Worm (Caenorhabditis elegans) whole organism, L1 larva: ENCODE measurements around the gene srz-18.

ENCODE experiments used
- C34B4.2 ChIP-seq: sonication (generic microtip); optimal IDR thresholded peaks from 2 replicates; lab custom pipeline; 2017; ENCODE audit warnings: mild to moderate bottlenecking, missing genetic modification characterization, missing compliant biosample characterization
- F16B12.6 ChIP-seq: fragments of 150-350 bp; optimal IDR thresholded peaks from 2 replicates; lab custom pipeline; 2014; ENCODE audit warnings: missing biosample characterization, missing genetic modification characterization
- aha-1 ChIP-seq: fragments of 150-350 bp; optimal IDR thresholded peaks from 2 replicates; lab custom pipeline; 2014; ENCODE audit warnings: missing biosample characterization, missing genetic modification characterization
- ceh-88 ChIP-seq: fragments of 200-800 bp; sonication (Bioruptor generic); IDR thresholded peaks from 2 replicates; pipeline ENCODE4 v1.3.6; 2022; ENCODE audit warnings: missing genetic modification characterization, missing compliant biosample characterization
- dpl-1 ChIP-seq, 3 experiments: fragments of 150-350 bp in 2 of 3; sonication (generic microtip) in 1 of 3; optimal IDR thresholded peaks; 2 replicates each; lab custom pipeline; 2014 to 2017; ENCODE audit warnings: missing biosample characterization in 3 of 3, missing genetic modification characterization in 3 of 3, missing genetic modification reagents in 3 of 3
- efl-1 ChIP-seq, 4 experiments: fragments of 150-350 bp; optimal IDR thresholded peaks in 3 of 4; peaks in 1 of 4; 1 replicate in 1 of 4; 2 replicates in 3 of 4; lab custom pipeline; 2014; ENCODE audit warnings: missing biosample characterization in 2 of 4, missing genetic modification characterization in 2 of 4, missing genetic modification reagents in 2 of 4
- egl-13 ChIP-seq: sonication (generic microtip); optimal IDR thresholded peaks from 2 replicates; lab custom pipeline; 2016; ENCODE audit warnings: missing genotype, missing genetic modification reagents, missing genetic modification characterization, missing compliant biosample characterization
- egl-27 ChIP-seq, 2 experiments: fragments of 150-350 bp in 1 of 2; sonication (generic microtip); optimal IDR thresholded peaks; 3 replicates each; lab custom pipeline; 2017 to 2018; ENCODE audit warnings: missing biosample characterization in 2 of 2, missing genetic modification characterization in 2 of 2, missing genetic modification reagents in 2 of 2
- elt-3 ChIP-seq, 6 experiments: fragments of 150-350 bp in 1 of 6; sonication (generic microtip); optimal IDR thresholded peaks; 2 replicates each; lab custom pipeline; 2017 to 2018; ENCODE audit warnings: missing biosample characterization in 6 of 6, missing genetic modification characterization in 6 of 6, inconsistent platforms in 1 of 6
- fkh-10 ChIP-seq: sonication (generic microtip); optimal IDR thresholded peaks from 2 replicates; lab custom pipeline; 2017; ENCODE audit warnings: missing biosample characterization, missing genetic modification reagents, missing genetic modification characterization
- fos-1 ChIP-seq: fragments of 150-350 bp; optimal IDR thresholded peaks from 2 replicates; lab custom pipeline; 2014; ENCODE audit warnings: missing biosample characterization, missing genetic modification characterization
- hlh-17 ChIP-seq: fragments of 200-800 bp; sonication (Bioruptor generic); optimal IDR thresholded peaks from 2 replicates; lab custom pipeline; 2018; ENCODE audit warnings: missing genetic modification characterization, mild to moderate bottlenecking, missing compliant biosample characterization, moderate library complexity, borderline replicate concordance
- hpl-2 ChIP-seq: fragments of 150-350 bp; optimal IDR thresholded peaks from 2 replicates; lab custom pipeline; 2014; ENCODE audit warnings: missing biosample characterization, missing genetic modification reagents, missing genetic modification characterization
- irx-1 ChIP-seq: sonication (generic microtip); optimal IDR thresholded peaks from 2 replicates; lab custom pipeline; 2016; ENCODE audit warnings: missing genetic modification characterization, missing compliant biosample characterization
- jun-1 ChIP-seq: fragments of 150-350 bp; optimal IDR thresholded peaks from 2 replicates; lab custom pipeline; 2014; ENCODE audit warnings: missing biosample characterization, missing genetic modification reagents, missing genetic modification characterization
- lin-13 ChIP-seq: fragments of 150-350 bp; optimal IDR thresholded peaks from 2 replicates; lab custom pipeline; 2014; ENCODE audit warnings: missing biosample characterization, missing genetic modification reagents, missing genetic modification characterization
- lin-14 ChIP-seq: fragments of 200-800 bp; sonication (Bioruptor generic); optimal IDR thresholded peaks from 2 replicates; lab custom pipeline; 2018; ENCODE audit warnings: mild to moderate bottlenecking, missing genetic modification characterization, moderate library complexity, missing compliant biosample characterization
- mab-9 ChIP-seq: fragments of 200-800 bp; sonication (Bioruptor generic); IDR thresholded peaks from 2 replicates; pipeline ENCODE4 v1.3.6; 2022; ENCODE audit warnings: missing genetic modification reagents, missing genetic modification characterization, missing compliant biosample characterization
- nhr-12 ChIP-seq: sonication (generic microtip); optimal IDR thresholded peaks from 2 replicates; lab custom pipeline; 2017; ENCODE audit warnings: missing biosample characterization, missing genetic modification characterization
- nhr-20 ChIP-seq: sonication (generic microtip); optimal IDR thresholded peaks from 2 replicates; lab custom pipeline; 2016; ENCODE audit warnings: mild to moderate bottlenecking, missing genetic modification characterization, missing compliant biosample characterization
- nhr-237 ChIP-seq: fragments of 150-350 bp; optimal IDR thresholded peaks from 2 replicates; lab custom pipeline; 2014; ENCODE audit warnings: missing biosample characterization, missing genetic modification characterization
- nhr-47 ChIP-seq: sonication (generic microtip); optimal IDR thresholded peaks from 2 replicates; lab custom pipeline; 2016; ENCODE audit warnings: mild to moderate bottlenecking, missing genetic modification characterization, moderate library complexity, missing compliant biosample characterization
- nhr-77 ChIP-seq: fragments of 150-350 bp; optimal IDR thresholded peaks from 2 replicates; lab custom pipeline; 2014; ENCODE audit warnings: missing biosample characterization, missing genetic modification characterization
- nhr-84 ChIP-seq: sonication (generic microtip); optimal IDR thresholded peaks from 2 replicates; lab custom pipeline; 2017; ENCODE audit warnings: missing biosample characterization, missing genetic modification characterization
- nhr-85 ChIP-seq: sonication (generic microtip); peaks from one replicate; lab custom pipeline; 2016; ENCODE audit warnings: missing genetic modification characterization, inconsistent platforms, missing compliant biosample characterization
- pag-3 ChIP-seq: sonication (generic microtip); optimal IDR thresholded peaks from 2 replicates; lab custom pipeline; 2017; ENCODE audit warnings: missing genetic modification characterization, mild to moderate bottlenecking, missing compliant biosample characterization, antibody characterized with exemption, borderline replicate concordance; ENCODE audit not compliant: insufficient read depth
- pqm-1 ChIP-seq: sonication (generic microtip); optimal IDR thresholded peaks from 3 replicates; lab custom pipeline; 2017; ENCODE audit warnings: missing biosample characterization, missing genetic modification characterization
- rnt-1 ChIP-seq: sonication (generic microtip); optimal IDR thresholded peaks from 2 replicates; lab custom pipeline; 2016; ENCODE audit warnings: mild to moderate bottlenecking, missing genetic modification characterization, moderate library complexity, missing compliant biosample characterization
- snpc-4 ChIP-seq: fragments of 150-350 bp; optimal IDR thresholded peaks from 2 replicates; lab custom pipeline; 2014; ENCODE audit warnings: missing biosample characterization, missing genetic modification characterization
- sptf-1 ChIP-seq: fragments of 150-350 bp; optimal IDR thresholded peaks from 2 replicates; lab custom pipeline; 2014; ENCODE audit warnings: missing biosample characterization, missing genetic modification characterization
- swsn-7 ChIP-seq: sonication (generic microtip); optimal IDR thresholded peaks from 2 replicates; lab custom pipeline; 2016; ENCODE audit warnings: missing genetic modification characterization, missing compliant biosample characterization
- unc-130 ChIP-seq: fragments of 150-350 bp; optimal IDR thresholded peaks from 2 replicates; lab custom pipeline; 2017; ENCODE audit warnings: missing biosample characterization, missing genetic modification characterization, inconsistent platforms
- unc-30 ChIP-seq: sonication (generic microtip); optimal IDR thresholded peaks from 2 replicates; lab custom pipeline; 2017; ENCODE audit warnings: missing biosample characterization, missing genetic modification characterization
- unc-86 ChIP-seq: sonication (generic microtip); optimal IDR thresholded peaks from 2 replicates; lab custom pipeline; 2016; ENCODE audit warnings: missing genetic modification characterization, missing compliant biosample characterization
- unc-98 ChIP-seq: fragments of 200-800 bp; sonication (Bioruptor generic); IDR thresholded peaks from 2 replicates; pipeline ENCODE4 v1.3.6; 2022; ENCODE audit warnings: missing genetic modification characterization, missing compliant biosample characterization
- zip-4 ChIP-seq: fragments of 200-800 bp; sonication (Bioruptor generic); optimal IDR thresholded peaks from 2 replicates; lab custom pipeline; 2018; ENCODE audit warnings: mild to moderate bottlenecking, missing genetic modification characterization, moderate library complexity, missing compliant biosample characterization
- ztf-11 ChIP-seq, 2 experiments: sonication (generic microtip); optimal IDR thresholded peaks; 2 replicates each; lab custom pipeline; 2016 to 2017; ENCODE audit warnings: missing genetic modification characterization in 2 of 2, missing biosample characterization in 1 of 2, missing compliant biosample characterization in 1 of 2

The srz-18 gene

DNA sequence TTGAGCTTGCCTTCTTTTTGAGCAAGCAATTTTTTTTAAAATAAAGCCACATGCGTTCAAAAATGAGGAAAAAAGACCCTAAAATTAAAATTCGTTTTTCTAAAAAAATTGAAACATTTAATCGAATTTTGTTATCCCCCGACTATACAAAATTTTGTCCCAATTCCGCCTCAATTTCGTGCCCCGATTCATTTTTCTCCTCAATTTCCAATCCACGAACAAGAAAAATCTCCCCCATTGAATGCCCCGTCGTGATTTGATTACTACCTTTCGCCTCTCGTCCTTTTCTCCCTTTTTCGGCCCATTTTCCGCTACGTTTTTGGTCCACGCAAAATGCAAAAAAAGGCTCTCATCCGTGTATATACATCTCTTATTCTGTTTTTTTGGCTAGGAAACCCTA, 25.4 kb downstream of the srz-18 start:
- TF ChIP-seq fkh-10 (GFP tag; lab: Kevin White, UChicago) (peak; percentile 32), irx-1 (tag; lab: Kevin White, UChicago) (no peak), pqm-1 (tag; lab: Kevin White, UChicago) (no peak)

DNA sequence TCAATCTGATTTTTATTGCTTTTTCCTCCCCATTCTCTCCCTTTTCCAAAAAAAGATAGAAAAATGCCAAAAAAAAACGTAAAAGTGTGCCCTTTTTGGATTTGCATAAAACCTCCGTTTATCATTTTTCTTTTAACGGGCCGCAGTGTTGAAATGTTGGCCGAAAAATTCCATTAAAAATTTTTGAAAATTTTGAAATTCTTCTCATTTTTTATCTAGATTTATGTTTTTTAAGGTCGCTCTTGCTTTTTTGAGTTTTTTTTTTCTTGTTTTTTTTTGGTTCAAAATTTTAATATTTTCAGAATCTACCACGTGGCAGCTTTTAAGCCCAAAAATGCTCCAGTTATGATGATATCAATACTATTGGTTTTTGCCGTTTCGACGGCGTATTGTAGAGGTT, 27.8 kb downstream of the srz-18 start, which contains the start of gene mnr-1:
Gene mnr-1, plus strand, starts transcription at position 301 of the 400 bp plus-strand sequence.
- TF ChIP-seq aha-1 (tag; lab: Kevin White, UChicago) (no peak), elt-3 (tag; optimal IDR thresholded peaks at IDR 0.05; lab: Kevin White, UChicago) (no peak), nhr-85 (tag; lab: Kevin White, UChicago) (no peak), unc-130 (tag; lab: Kevin White, UChicago) (no peak), nhr-47 (tag; lab: Kevin White, UChicago) (no peak)
- TF ChIP-seq, all 84 proteins: peak for 0

DNA sequence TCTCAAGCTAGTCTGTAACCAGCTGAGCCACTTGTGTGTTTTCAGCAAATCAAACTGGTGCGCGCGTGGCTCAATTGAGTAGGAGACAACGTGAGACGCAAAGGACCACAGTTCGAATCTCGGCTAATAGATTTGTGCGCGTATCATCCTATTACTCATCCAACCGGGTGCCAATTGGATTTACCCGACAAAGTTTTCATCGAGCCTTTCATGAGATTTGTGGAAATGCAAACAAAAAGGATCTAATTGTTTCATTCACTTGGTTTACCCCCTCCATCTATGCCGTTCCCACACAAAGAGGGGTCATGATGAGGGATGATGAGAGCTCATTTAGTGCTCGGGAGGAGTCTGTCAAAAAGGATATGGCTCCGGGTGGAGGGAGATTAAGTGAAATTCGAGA, 28.7 kb downstream of the srz-18 start:
- TF ChIP-seq rnt-1 (tag; lab: Kevin White, UChicago) = no peak
- TF ChIP-seq zip-4 (GFP tag; lab: Kevin White, UChicago) = no peak
- no peak for TF ChIP-seq efl-1 (optimal IDR thresholded peaks at IDR 0.05; lab: Kevin White, UChicago)
- no peak for TF ChIP-seq efl-1 (GFP tag; optimal IDR thresholded peaks at IDR 0.05 in 1 of 2; lab: Kevin White, UChicago)
- no peak for TF ChIP-seq hlh-17
- TF ChIP-seq sptf-1 = no peak
- TF ChIP-seq egl-27 (tag; optimal IDR thresholded peaks at IDR 0.05; lab: Kevin White, UChicago) = no peak
- no peak for TF ChIP-seq swsn-7 (tag; lab: Kevin White, UChicago)
- TF ChIP-seq nhr-20 (tag; lab: Kevin White, UChicago) = no peak
- TF ChIP-seq egl-13 (tag; lab: Kevin White, UChicago) = no peak
- TF ChIP-seq nhr-237 (tag; lab: Kevin White, UChicago) = no peak
- TF ChIP-seq nhr-77 (tag; lab: Kevin White, UChicago) = no peak
- TF ChIP-seq irx-1 (tag; lab: Kevin White, UChicago) = no peak
- no peak for TF ChIP-seq nhr-84
- TF ChIP-seq snpc-4 = no peak
- TF ChIP-seq ceh-88 (GFP tag; lab: Robert Waterston, UW) = no peak
- TF ChIP-seq ztf-11 (tag; optimal IDR thresholded peaks at IDR 0.05; lab: Kevin White, UChicago) = no peak
- TF ChIP-seq F16B12.6 (tag; lab: Kevin White, UChicago) = no peak

DNA sequence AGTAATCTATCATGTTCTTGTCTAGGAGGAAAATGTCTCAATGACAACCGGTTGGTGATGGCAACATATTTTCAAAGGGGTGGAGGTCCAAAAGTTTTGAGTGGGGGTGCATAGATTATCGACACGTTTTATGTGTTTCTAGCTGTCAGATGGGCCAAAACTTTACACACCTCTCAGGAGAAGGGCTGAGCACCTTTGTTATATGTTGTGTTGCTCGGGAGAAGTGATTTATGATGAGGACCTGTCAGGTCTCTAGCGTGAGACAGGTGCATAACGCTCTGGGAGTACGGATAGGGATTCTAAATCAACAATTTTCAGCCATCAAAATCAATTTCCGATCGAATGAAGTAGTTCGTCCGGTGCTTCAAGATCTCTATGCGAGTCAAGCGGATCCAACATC, 30.1 kb downstream of the srz-18 start:
- TF ChIP-seq nhr-77 (tag; lab: Kevin White, UChicago) (no peak), nhr-237 (tag; lab: Kevin White, UChicago) (no peak), nhr-85 (tag; lab: Kevin White, UChicago) (no peak), lin-14 (GFP tag; lab: Kevin White, UChicago) (no peak), nhr-12 (no peak), C34B4.2 (tag; lab: Kevin White, UChicago) (no peak), jun-1 (tag; lab: Kevin White, UChicago) (no peak), hpl-2 (GFP tag; lab: Kevin White, UChicago) (no peak), fos-1 (no peak), unc-98 (no peak), unc-30 (tag; lab: Kevin White, UChicago) (no peak), snpc-4 (no peak), unc-86 (no peak), fkh-10 (GFP tag; lab: Kevin White, UChicago) (no peak), mab-9 (GFP tag; lab: Robert Waterston, UW) (no peak), dpl-1 (GFP tag; optimal IDR thresholded peaks at IDR 0.05; lab: Kevin White, UChicago) (no peak), pag-3 (tag; lab: Kevin White, UChicago) (no peak), pqm-1 (tag; lab: Kevin White, UChicago) (no peak), lin-13 (no peak)
